Worm (Caenorhabditis elegans) whole organism, young adult: ENCODE results near the gene DH11.5.

Experiments used
- B0336.3 ChIP-seq: fragments of 200-800 bp; sonication (Bioruptor generic); IDR thresholded peaks from 2 replicates; pipeline ENCODE4 v1.3.6; 2022; ENCODE audit warnings: missing genetic modification characterization, missing compliant biosample characterization
- C17E4.6 ChIP-seq: fragments of 200-800 bp; sonication (Bioruptor generic); IDR thresholded peaks from 2 replicates; pipeline ENCODE4 v1.3.6; 2022; ENCODE audit warnings: missing genetic modification reagents, missing genetic modification characterization, missing compliant biosample characterization
- D2030.7 ChIP-seq: fragments of 200-800 bp; sonication (Bioruptor generic); IDR thresholded peaks from 2 replicates; pipeline ENCODE4 v1.3.6; 2022; ENCODE audit warnings: missing genetic modification reagents, missing genetic modification characterization, missing compliant biosample characterization
- F37B4.10 ChIP-seq: fragments of 200-800 bp; sonication (Bioruptor generic); IDR thresholded peaks from 2 replicates; pipeline ENCODE4 v1.3.6; 2022; ENCODE audit warnings: missing genetic modification characterization, missing compliant biosample characterization
- F49E8.2 ChIP-seq: sonication (generic microtip); optimal IDR thresholded peaks from 3 replicates; lab custom pipeline; 2017; ENCODE audit warnings: missing genetic modification characterization, mild to moderate bottlenecking, missing compliant biosample characterization, antibody characterized with exemption, moderate library complexity; ENCODE audit not compliant: insufficient read depth
- K11D2.4 ChIP-seq: fragments of 200-800 bp; sonication (Bioruptor generic); IDR thresholded peaks from 2 replicates; pipeline ENCODE4 v1.3.6; 2022; ENCODE audit warnings: missing genetic modification reagents, missing genetic modification characterization, missing compliant biosample characterization
- K12H6.12 ChIP-seq: fragments of 200-800 bp; sonication (Bioruptor generic); optimal IDR thresholded peaks from 2 replicates; lab custom pipeline; 2018; ENCODE audit warnings: mild to moderate bottlenecking, missing genetic modification characterization, missing compliant biosample characterization
- T07F8.4 ChIP-seq: sonication (generic microtip); optimal IDR thresholded peaks from 2 replicates; lab custom pipeline; 2016; ENCODE audit warnings: mild to moderate bottlenecking, missing genetic modification characterization, moderate library complexity, missing compliant biosample characterization
- Y53F4B.3 ChIP-seq: fragments of 200-800 bp; sonication (Bioruptor generic); IDR thresholded peaks from 2 replicates; pipeline ENCODE4 v1.3.6; 2022; ENCODE audit warnings: missing genetic modification reagents, missing genetic modification characterization, missing compliant biosample characterization
- ZK185.1 ChIP-seq: sonication (generic microtip); optimal IDR thresholded peaks from 2 replicates; lab custom pipeline; 2016; ENCODE audit warnings: mild to moderate bottlenecking, missing genetic modification characterization, missing compliant biosample characterization; ENCODE audit not compliant: poor library complexity, severe bottlenecking
- akir-1 ChIP-seq: fragments of 200-800 bp; sonication (Bioruptor generic); optimal IDR thresholded peaks from 2 replicates; lab custom pipeline; 2018; ENCODE audit warnings: mild to moderate bottlenecking, missing genetic modification characterization, moderate library complexity, missing compliant biosample characterization
- attf-6 ChIP-seq: fragments of 200-800 bp; sonication (Bioruptor generic); IDR thresholded peaks from 2 replicates; pipeline ENCODE4 v1.3.6; 2022; ENCODE audit warnings: missing genetic modification reagents, missing genetic modification characterization, missing compliant biosample characterization
- bed-1 ChIP-seq: fragments of 200-800 bp; sonication (Bioruptor generic); IDR thresholded peaks from 2 replicates; pipeline ENCODE4 v1.3.6; 2022; ENCODE audit warnings: missing genetic modification reagents, missing genetic modification characterization, missing compliant biosample characterization
- cebp-1 ChIP-seq, 2 experiments: fragments of 200-800 bp in 1 of 2; sonication (Bioruptor generic) in 1 of 2; sonication (generic microtip) in 1 of 2; IDR thresholded peaks in 1 of 2; optimal IDR thresholded peaks in 1 of 2; 2 replicates each; pipeline versions ENCODE4 v1.3.6 to Lab custom; 2017 to 2022; ENCODE audit warnings: missing compliant biosample characterization in 2 of 2, missing genetic modification characterization in 2 of 2, mild to moderate bottlenecking in 1 of 2, missing genetic modification reagents in 1 of 2, moderate library complexity in 1 of 2
- ceh-40 ChIP-seq: fragments of 200-800 bp; sonication (Bioruptor generic); IDR thresholded peaks from 2 replicates; pipeline ENCODE4 v1.3.6; 2022; ENCODE audit warnings: missing genetic modification characterization, missing compliant biosample characterization
- ceh-91 ChIP-seq: fragments of 200-800 bp; sonication (Bioruptor generic); IDR thresholded peaks from 2 replicates; pipeline ENCODE4 v1.3.6; 2022; ENCODE audit warnings: missing genetic modification reagents, missing genetic modification characterization, missing compliant biosample characterization
- chd-7 ChIP-seq: sonication (generic microtip); optimal IDR thresholded peaks from 2 replicates; lab custom pipeline; 2016; ENCODE audit warnings: mild to moderate bottlenecking, missing genetic modification characterization, moderate library complexity, missing compliant biosample characterization
- die-1 ChIP-seq: sonication (generic microtip); optimal IDR thresholded peaks from 2 replicates; lab custom pipeline; 2016; ENCODE audit warnings: missing genotype, mild to moderate bottlenecking, missing genetic modification characterization, missing compliant biosample characterization
- dox-1 ChIP-seq: fragments of 200-800 bp; sonication (Bioruptor generic); IDR thresholded peaks from 2 replicates; pipeline ENCODE4 v1.3.6; 2022; ENCODE audit warnings: missing genetic modification reagents, missing genetic modification characterization, missing compliant biosample characterization
- dpl-1 ChIP-seq: fragments of 150-350 bp; optimal IDR thresholded peaks from 2 replicates; lab custom pipeline; 2014; ENCODE audit warnings: missing biosample characterization, missing genetic modification reagents, missing genetic modification characterization
- ets-4 ChIP-seq: fragments of 200-800 bp; sonication (Bioruptor generic); optimal IDR thresholded peaks from 2 replicates; lab custom pipeline; 2018; ENCODE audit warnings: mild to moderate bottlenecking, missing genetic modification characterization, missing compliant biosample characterization
- fkh-3 ChIP-seq: sonication (generic microtip); optimal IDR thresholded peaks from 2 replicates; lab custom pipeline; 2016; ENCODE audit warnings: mild to moderate bottlenecking, missing genetic modification characterization, missing compliant biosample characterization
- him-1 ChIP-seq: sonication (generic microtip); optimal IDR thresholded peaks from 2 replicates; lab custom pipeline; 2016; ENCODE audit warnings: missing genotype, missing genetic modification reagents, missing genetic modification characterization, missing compliant biosample characterization
- hlh-26 ChIP-seq: fragments of 200-800 bp; sonication (Bioruptor generic); conservative IDR thresholded peaks from 2 replicates; pipeline ENCODE4 v1.3.6; 2022; ENCODE audit warnings: missing genetic modification reagents, missing genetic modification characterization, missing compliant biosample characterization
- let-607 ChIP-seq, 2 experiments: fragments of 200-800 bp in 1 of 2; sonication (Bioruptor generic) in 1 of 2; sonication (generic microtip) in 1 of 2; optimal IDR thresholded peaks; 2 replicates each; lab custom pipeline; 2016 to 2018; ENCODE audit warnings: mild to moderate bottlenecking in 2 of 2, missing compliant biosample characterization in 2 of 2, missing genetic modification characterization in 2 of 2, moderate library complexity in 2 of 2, missing genotype in 1 of 2
- lin-35 ChIP-seq, 3 experiments: fragments of 150-350 bp in 2 of 3; sonication (generic microtip) in 1 of 3; optimal IDR thresholded peaks; 2 replicates each; lab custom pipeline; 2014 to 2018; ENCODE audit warnings: missing biosample characterization in 3 of 3, missing genetic modification characterization in 3 of 3, missing genetic modification reagents in 3 of 3
- lir-1 ChIP-seq: fragments of 200-800 bp; sonication (Bioruptor generic); conservative IDR thresholded peaks from 2 replicates; pipeline ENCODE4 v1.3.6; 2022; ENCODE audit warnings: missing genetic modification reagents, missing genetic modification characterization, missing compliant biosample characterization
- lsl-1 ChIP-seq: fragments of 200-800 bp; sonication (Bioruptor generic); optimal IDR thresholded peaks from 2 replicates; lab custom pipeline; 2018; ENCODE audit warnings: mild to moderate bottlenecking, missing genetic modification characterization, moderate library complexity, missing compliant biosample characterization
- madf-6 ChIP-seq: fragments of 200-800 bp; sonication (Bioruptor generic); IDR thresholded peaks from 2 replicates; pipeline ENCODE4 v1.3.6; 2022; ENCODE audit warnings: missing genetic modification reagents, missing genetic modification characterization, missing compliant biosample characterization
- mcd-1 ChIP-seq: fragments of 200-800 bp; sonication (Bioruptor generic); IDR thresholded peaks from 2 replicates; pipeline ENCODE4 v1.3.6; 2022; ENCODE audit warnings: missing genetic modification reagents, missing genetic modification characterization, missing compliant biosample characterization
- mes-4 ChIP-seq: sonication (generic microtip); optimal IDR thresholded peaks from 2 replicates; lab custom pipeline; 2016; ENCODE audit warnings: missing genotype, missing genetic modification characterization, missing compliant biosample characterization
- nhr-179 ChIP-seq: sonication (generic microtip); optimal IDR thresholded peaks from 2 replicates; lab custom pipeline; 2016; ENCODE audit warnings: mild to moderate bottlenecking, missing genetic modification characterization, missing compliant biosample characterization
- nhr-90 ChIP-seq: sonication (generic microtip); optimal IDR thresholded peaks from 2 replicates; lab custom pipeline; 2016; ENCODE audit warnings: missing genotype, mild to moderate bottlenecking, missing genetic modification characterization, missing compliant biosample characterization
- rec-8 ChIP-seq, 2 experiments: sonication (generic microtip); optimal IDR thresholded peaks; 2 replicates each; lab custom pipeline; 2016; ENCODE audit warnings: mild to moderate bottlenecking in 2 of 2, missing genetic modification characterization in 2 of 2, missing genetic modification reagents in 2 of 2, missing genotype in 2 of 2, missing biosample characterization in 1 of 2, missing compliant biosample characterization in 1 of 2, moderate library complexity in 1 of 2
- sdz-38 ChIP-seq: sonication (generic microtip); optimal IDR thresholded peaks from 2 replicates; lab custom pipeline; 2016; ENCODE audit warnings: missing genotype, missing genetic modification characterization, missing compliant biosample characterization
- snpc-1.1 ChIP-seq: sonication (generic microtip); optimal IDR thresholded peaks from 2 replicates; lab custom pipeline; 2017; ENCODE audit warnings: missing genetic modification characterization, mild to moderate bottlenecking, missing compliant biosample characterization, antibody characterized with exemption, moderate library complexity, missing genotype, missing genetic modification reagents; ENCODE audit not compliant: insufficient read depth
- snpc-4 ChIP-seq, 5 experiments: fragments of 150-350 bp in 1 of 5; sonication (generic microtip) in 4 of 5; optimal IDR thresholded peaks; 2 replicates each; lab custom pipeline; 2014 to 2018; ENCODE audit warnings: missing genetic modification characterization in 5 of 5, missing biosample characterization in 3 of 5, antibody characterized with exemption in 2 of 5, mild to moderate bottlenecking in 2 of 5, missing compliant biosample characterization in 2 of 5, missing genotype in 2 of 5, moderate library complexity in 2 of 5, missing genetic modification reagents in 1 of 5
- somi-1 ChIP-seq: fragments of 200-800 bp; sonication (Bioruptor generic); optimal IDR thresholded peaks from 2 replicates; lab custom pipeline; 2018; ENCODE audit warnings: mild to moderate bottlenecking, missing genetic modification characterization, missing compliant biosample characterization
- tlf-1 ChIP-seq: fragments of 200-800 bp; sonication (Bioruptor generic); optimal IDR thresholded peaks from 2 replicates; lab custom pipeline; 2018; ENCODE audit warnings: mild to moderate bottlenecking, missing genetic modification characterization, missing compliant biosample characterization
- zfh-2 ChIP-seq: fragments of 200-800 bp; sonication (Bioruptor generic); conservative IDR thresholded peaks from 2 replicates; pipeline ENCODE4 v1.3.6; 2022; ENCODE audit warnings: missing genetic modification reagents, missing genetic modification characterization, missing compliant biosample characterization
- ztf-22 ChIP-seq: fragments of 200-800 bp; sonication (Bioruptor generic); optimal IDR thresholded peaks from 2 replicates; lab custom pipeline; 2018; ENCODE audit warnings: mild to moderate bottlenecking, missing genetic modification characterization, moderate library complexity, missing compliant biosample characterization
- ztf-3 ChIP-seq: fragments of 200-800 bp; sonication (Bioruptor generic); optimal IDR thresholded peaks from 2 replicates; lab custom pipeline; 2018; ENCODE audit warnings: mild to moderate bottlenecking, missing genetic modification characterization, missing compliant biosample characterization
- ztf-6 ChIP-seq: fragments of 200-800 bp; sonication (Bioruptor generic); IDR thresholded peaks from 2 replicates; pipeline ENCODE4 v1.3.6; 2022; ENCODE audit warnings: missing genetic modification reagents, missing genetic modification characterization, missing compliant biosample characterization

Gene DH11.5

DNA sequence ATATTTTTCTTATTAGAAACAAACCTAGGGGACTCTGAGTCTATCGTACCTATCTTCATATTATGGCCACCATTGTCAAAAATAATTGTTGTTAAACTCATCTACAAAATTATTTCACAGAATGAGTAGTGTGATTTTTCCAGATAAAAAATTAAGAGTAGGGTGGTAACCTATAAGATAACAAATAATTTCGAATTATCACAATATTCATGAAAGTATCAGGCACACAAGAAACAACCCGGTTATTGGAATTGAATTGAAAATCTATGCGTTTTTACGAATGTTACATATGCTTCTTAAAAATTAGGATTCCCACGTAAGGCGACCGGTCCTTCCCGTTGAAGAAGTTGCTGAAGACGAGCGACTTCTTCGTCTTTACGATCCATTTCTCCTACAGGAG, 60.8 kb downstream of the DH11.5 start, which contains the start of gene arp-6:
TSS of gene arp-6 (minus strand) at position 101 of the 400 bp plus-strand sequence.
- TF ChIP-seq zfh-2 (GFP tag; lab: Robert Waterston, UW) (no peak), lsl-1 (no peak), ets-4 (no peak), cebp-1 (GFP tag; IDR thresholded peaks at IDR 0.05; lab: Robert Waterston, UW) (no peak), cebp-1 (tag; optimal IDR thresholded peaks at IDR 0.05; lab: Kevin White, UChicago) (no peak), C17E4.6 (no peak), ztf-6 (GFP tag; lab: Robert Waterston, UW) (no peak), hlh-26 (no peak), snpc-1.1 (tag; lab: Kevin White, UChicago) (no peak), lin-35 (GFP tag; optimal IDR thresholded peaks at IDR 0.05; lab: Kevin White, UChicago) (no peak), Y53F4B.3 (GFP tag; lab: Robert Waterston, UW) (no peak), ceh-40 (GFP tag; lab: Robert Waterston, UW) (no peak), bed-1 (GFP tag; lab: Robert Waterston, UW) (no peak), attf-6 (no peak), fkh-3 (no peak), K11D2.4 (GFP tag; lab: Robert Waterston, UW) (no peak), akir-1 (GFP tag; lab: Kevin White, UChicago) (no peak)

DNA sequence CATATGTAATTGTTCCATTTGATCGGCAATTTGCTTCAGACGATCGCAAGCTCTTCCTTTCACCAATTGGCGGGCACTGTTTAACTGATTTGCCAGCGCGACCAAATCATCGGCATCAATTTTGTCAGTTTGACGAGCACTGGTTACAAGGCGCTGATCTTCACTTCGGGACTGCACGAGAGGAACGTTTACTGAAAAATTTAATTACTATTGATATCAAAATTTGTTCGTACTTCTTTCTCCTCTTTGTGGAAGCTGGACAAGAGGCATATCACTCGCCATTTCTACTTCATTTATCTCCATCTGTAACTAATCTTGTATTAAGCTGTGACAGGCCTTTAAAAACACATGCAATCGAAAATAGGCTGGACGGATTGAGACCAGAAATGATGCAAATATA, 61.5 kb downstream of the DH11.5 start, which contains the start of gene C08B11.9:
TSS of gene C08B11.9 (minus strand) at position 307 of the 400 bp plus-strand sequence.
- no peak for TF ChIP-seq dpl-1 (GFP tag; lab: Kevin White, UChicago)
- TF ChIP-seq lir-1 (GFP tag; lab: Robert Waterston, UW), result no peak
- no peak for TF ChIP-seq dox-1 (GFP tag; lab: Robert Waterston, UW)
- TF ChIP-seq madf-6 (GFP tag; lab: Robert Waterston, UW), result peak; percentile 53
- TF ChIP-seq ZK185.1, result no peak
- no peak for TF ChIP-seq somi-1
- no peak for TF ChIP-seq F37B4.10
- TF ChIP-seq K11D2.4 (GFP tag; lab: Robert Waterston, UW), result no peak
- TF ChIP-seq D2030.7 (GFP tag; lab: Robert Waterston, UW), result no peak
- no peak for TF ChIP-seq let-607 (tag; optimal IDR thresholded peaks at IDR 0.05; lab: Kevin White, UChicago)
- no peak for TF ChIP-seq K12H6.12 (tag; lab: Kevin White, UChicago)
- TF ChIP-seq nhr-179 (tag; lab: Kevin White, UChicago), result no peak
- TF ChIP-seq attf-6, result no peak
- no peak for TF ChIP-seq C17E4.6
- peak; percentile 27 for TF ChIP-seq chd-7 (tag; lab: Kevin White, UChicago)
- no peak for TF ChIP-seq B0336.3 (GFP tag; lab: Robert Waterston, UW)
- TF ChIP-seq die-1, result no peak
- TF ChIP-seq ceh-91 (GFP tag; lab: Robert Waterston, UW), result no peak
- no peak for TF ChIP-seq rec-8 (tag; optimal IDR thresholded peaks at IDR 0.05; lab: Kevin White, UChicago)
- TF ChIP-seq nhr-90 (tag; lab: Kevin White, UChicago), result no peak
- TF ChIP-seq sdz-38 (tag; lab: Kevin White, UChicago), result no peak
- TF ChIP-seq hlh-26, result no peak
- TF ChIP-seq him-1 (tag; lab: Kevin White, UChicago), result no peak
- TF ChIP-seq ztf-22 (GFP tag; lab: Kevin White, UChicago), result no peak
- TF ChIP-seq zfh-2 (GFP tag; lab: Robert Waterston, UW), result no peak
- TF ChIP-seq mcd-1, result no peak
- TF ChIP-seq snpc-4 (GFP tag; optimal IDR thresholded peaks at IDR 0.05; lab: Kevin White, UChicago), result no peak
- TF ChIP-seq snpc-4 (tag; optimal IDR thresholded peaks at IDR 0.05; lab: Kevin White, UChicago), result no peak
- no peak for TF ChIP-seq fkh-3
- TF ChIP-seq ztf-3 (GFP tag; lab: Kevin White, UChicago), result no peak
- no peak for TF ChIP-seq T07F8.4 (tag; lab: Kevin White, UChicago)
- TF ChIP-seq tlf-1 (GFP tag; lab: Kevin White, UChicago), result peak; percentile 20
- TF ChIP-seq mes-4, result no peak
- TF ChIP-seq F49E8.2, result peak; percentile 38
